Worm (Caenorhabditis elegans): Measurements from ENCODE around the gene rec-8.

rec-8 gene

ce11 chrIV:13386043-13386442 is 33.0 kb upstream of the rec-8 start, which contains the start of the genes Y62E10A.20, Y62E10A.23 and mdt-9 (continued):
- TF ChIP-seq mab-5 (tag; optimal IDR thresholded peaks at IDR 0.05), result peak; percentile 2

ce11 chrIV:13383763-13384436 is 30.9 kb upstream of the rec-8 start, which contains the start of gene rab-19:
rab-19 (minus strand) TSS chrIV:13384386.
- TF ChIP-seq mab-5 (tag; optimal IDR thresholded peaks at IDR 0.05), result no peak
- no peak for TF ChIP-seq blmp-1 (tag; optimal IDR thresholded peaks at IDR 0.05)
- no peak for TF ChIP-seq tbx-8 (GFP tag; optimal IDR thresholded peaks at IDR 0.05)
- TF ChIP-seq ces-1 (GFP tag; optimal IDR thresholded peaks at IDR 0.05), result peak; percentile 91
- no peak for TF ChIP-seq mls-2 (tag; optimal IDR thresholded peaks at IDR 0.05)
- no peak for TF ChIP-seq ceh-39 (tag; optimal IDR thresholded peaks at IDR 0.05)
- TF ChIP-seq snpc-4 (tag; optimal IDR thresholded peaks at IDR 0.05), result no peak

- no peak for TF ChIP-seq ztf-11 (tag; optimal IDR thresholded peaks at IDR 0.05)
- no peak for TF ChIP-seq nhr-12 (tag; optimal IDR thresholded peaks at IDR 0.05)
- no peak for TF ChIP-seq snpc-4 (tag; optimal IDR thresholded peaks at IDR 0.05)
Measured at ce11 chrIV:13381823-13382222, 28.8 kb upstream of the rec-8 start, which contains the start of gene emc-3. emc-3 (minus strand) TSS chrIV:13381923.

- TF ChIP-seq ces-1 (GFP tag; optimal IDR thresholded peaks at IDR 0.05) (no peak), bed-3 (GFP tag; optimal IDR thresholded peaks at IDR 0.05) (no peak), mls-2 (tag; optimal IDR thresholded peaks at IDR 0.05) (no peak)
Measured at ce11 chrIV:13380506-13380905, 27.5 kb upstream of the rec-8 start.

ce11 chrIV:13377716-13378115 is 24.7 kb upstream of the rec-8 start, which contains the start of gene mau-8:
mau-8 (plus strand) TSS chrIV:13378016.
- TF ChIP-seq ceh-83 (GFP tag; optimal IDR thresholded peaks at IDR 0.05) (no peak), ces-1 (GFP tag; optimal IDR thresholded peaks at IDR 0.05) (no peak), ztf-11 (tag; optimal IDR thresholded peaks at IDR 0.05) (no peak), mls-2 (tag; optimal IDR thresholded peaks at IDR 0.05) (no peak), elt-1 (tag; optimal IDR thresholded peaks at IDR 0.05; ENCODE audit: borderline replicate concordance, insufficient read depth) (no peak), unc-39 (tag; optimal IDR thresholded peaks at IDR 0.05) (no peak), ham-2 (GFP tag; optimal IDR thresholded peaks at IDR 0.05) (no peak), lin-13 (tag; optimal IDR thresholded peaks at IDR 0.05) (no peak), sem-2 (GFP tag; optimal IDR thresholded peaks at IDR 0.05) (no peak), cnd-1 (tag; optimal IDR thresholded peaks at IDR 0.05) (no peak)

- TF ChIP-seq nhr-12 (tag; optimal IDR thresholded peaks at IDR 0.05) (no peak), pha-4 (tag; optimal IDR thresholded peaks at IDR 0.05) (no peak), mep-1 (tag; optimal IDR thresholded peaks at IDR 0.05) (no peak), drap-1 (GFP tag; optimal IDR thresholded peaks at IDR 0.05) (no peak), nhr-237 (tag; optimal IDR thresholded peaks at IDR 0.05) (no peak), bed-3 (GFP tag; optimal IDR thresholded peaks at IDR 0.05) (no peak), ceh-39 (tag; optimal IDR thresholded peaks at IDR 0.05) (no peak), nhr-28 (tag; optimal IDR thresholded peaks at IDR 0.05) (no peak), ham-2 (GFP tag; optimal IDR thresholded peaks at IDR 0.05) (no peak), lsy-2 (tag; optimal IDR thresholded peaks at IDR 0.05) (no peak), unc-62 (GFP tag; optimal IDR thresholded peaks at IDR 0.05) (no peak), lin-32 (GFP tag; optimal IDR thresholded peaks at IDR 0.05) (no peak), snpc-4 (tag; optimal IDR thresholded peaks at IDR 0.05) (no peak), M03D4.4 (tag; optimal IDR thresholded peaks at IDR 0.05) (no peak)
Measured at ce11 chrIV:13374918-13375317, 21.9 kb upstream of the rec-8 start.

ce11 chrIV:13371699-13372098 is 18.7 kb upstream of the rec-8 start, which contains the start of gene Y62E10A.6:
Y62E10A.6 (plus strand) TSS chrIV:13371999.
- no peak for TF ChIP-seq tbx-8 (GFP tag; optimal IDR thresholded peaks at IDR 0.05)
- TF ChIP-seq nhr-237 (tag; optimal IDR thresholded peaks at IDR 0.05), result no peak
- TF ChIP-seq nhr-12 (tag; optimal IDR thresholded peaks at IDR 0.05), result no peak
- no peak for TF ChIP-seq flh-1 (GFP tag; optimal IDR thresholded peaks at IDR 0.05)
- TF ChIP-seq lin-13 (tag; optimal IDR thresholded peaks at IDR 0.05), result no peak
- TF ChIP-seq sptf-1 (tag; optimal IDR thresholded peaks at IDR 0.05), result no peak
- no peak for TF ChIP-seq ces-1 (GFP tag; optimal IDR thresholded peaks at IDR 0.05)
- TF ChIP-seq unc-120 (tag; optimal IDR thresholded peaks at IDR 0.05; ENCODE audit: poor library complexity, severe bottlenecking), result no peak
- TF ChIP-seq pha-4 (tag; optimal IDR thresholded peaks at IDR 0.05), result no peak
- no peak for TF ChIP-seq ztf-11 (tag; optimal IDR thresholded peaks at IDR 0.05)
- no peak for TF ChIP-seq nhr-2 (tag; optimal IDR thresholded peaks at IDR 0.05)
- no peak for TF ChIP-seq cnd-1 (tag; optimal IDR thresholded peaks at IDR 0.05)
- TF ChIP-seq snpc-4 (tag; optimal IDR thresholded peaks at IDR 0.05), result no peak
- TF ChIP-seq lin-32 (GFP tag; optimal IDR thresholded peaks at IDR 0.05), result no peak
- TF ChIP-seq unc-62 (GFP tag; optimal IDR thresholded peaks at IDR 0.05), result no peak
- TF ChIP-seq elt-1 (tag; optimal IDR thresholded peaks at IDR 0.05; ENCODE audit: borderline replicate concordance, insufficient read depth), result no peak
